Fruit fly (Drosophila melanogaster) whole organism, wandering third instar larva: Measurements from ENCODE around the gene meru.

Source experiments
- Abd-B ChIP-seq: fragments of >200 bp; optimal IDR thresholded peaks from 2 replicates; lab custom pipeline; 2017; ENCODE audit warnings: missing biosample characterization, missing genetic modification characterization
- CG32264 ChIP-seq: fragments of 200-800 bp; sonication (Bioruptor generic); optimal IDR thresholded peaks from 2 replicates; lab custom pipeline; 2016; ENCODE audit warnings: missing biosample characterization, missing genetic modification characterization
- CG9705 ChIP-seq: fragments of 200-800 bp; sonication (Bioruptor generic); optimal IDR thresholded peaks from 2 replicates; lab custom pipeline; 2018; ENCODE audit warnings: missing biosample characterization, mild to moderate bottlenecking, missing genetic modification characterization
- Dfd ChIP-seq: fragments of >200 bp; optimal IDR thresholded peaks from 2 replicates; lab custom pipeline; 2017; ENCODE audit warnings: missing biosample characterization, missing genetic modification characterization
- Dif ChIP-seq: fragments of 200-275, 200-300 bp; sonication (Bioruptor generic); optimal IDR thresholded peaks from 2 replicates; lab custom pipeline; 2018; ENCODE audit warnings: missing biosample characterization, missing genetic modification characterization; ENCODE audit not compliant: partially characterized antibody
- GATAd ChIP-seq: sonication (Bioruptor generic); optimal IDR thresholded peaks from 2 replicates; lab custom pipeline; 2016; ENCODE audit warnings: missing biosample characterization, missing genetic modification characterization
- HLH106 ChIP-seq: fragments of 200-800 bp; optimal IDR thresholded peaks from 3 replicates; lab custom pipeline; 2019; ENCODE audit warnings: missing biosample characterization, mild to moderate bottlenecking, missing genetic modification characterization, moderate library complexity
- Hnf4 ChIP-seq: fragments of 200-800 bp; sonication (Bioruptor generic); optimal IDR thresholded peaks from 2 replicates; lab custom pipeline; 2016; ENCODE audit warnings: missing biosample characterization, mild to moderate bottlenecking, missing genetic modification characterization
- Hr83 ChIP-seq: fragments of 200-300 bp; sonication (Bioruptor generic); optimal IDR thresholded peaks from 2 replicates; lab custom pipeline; 2016; ENCODE audit warnings: missing biosample characterization, mild to moderate bottlenecking, missing genetic modification characterization, moderate library complexity; ENCODE audit not compliant: poor library complexity, severe bottlenecking
- Myc ChIP-seq: fragments of >200 bp; optimal IDR thresholded peaks from 2 replicates; lab custom pipeline; 2017
- N ChIP-seq: fragments of >200 bp; optimal IDR thresholded peaks from 2 replicates; lab custom pipeline; 2018; ENCODE audit warnings: missing biosample characterization, missing external identifiers, missing genetic modification characterization
- OdsH ChIP-seq: fragments of 200-800 bp; sonication (Bioruptor generic); optimal IDR thresholded peaks from 2 replicates; lab custom pipeline; 2016; ENCODE audit warnings: missing biosample characterization, mild to moderate bottlenecking, missing genetic modification characterization
- Sp1 ChIP-seq: fragments of 200-800 bp; sonication (Bioruptor generic); optimal IDR thresholded peaks from 3 replicates; lab custom pipeline; 2019; ENCODE audit warnings: missing biosample characterization, mild to moderate bottlenecking, missing genetic modification characterization, moderate library complexity
- Vsx2 ChIP-seq: fragments of 200-300, 225-300 bp; sonication (Bioruptor generic); optimal IDR thresholded peaks from 2 replicates; lab custom pipeline; 2018; ENCODE audit warnings: missing biosample characterization, missing genetic modification characterization; ENCODE audit not compliant: partially characterized antibody
- br ChIP-seq: fragments of 200-800 bp; sonication (Bioruptor generic); optimal IDR thresholded peaks from 2 replicates; lab custom pipeline; 2016; ENCODE audit warnings: missing biosample characterization, missing genetic modification characterization
- brk ChIP-seq: fragments of 200-800 bp; sonication (Bioruptor generic); optimal IDR thresholded peaks from 2 replicates; lab custom pipeline; 2016; ENCODE audit warnings: missing biosample characterization, mild to moderate bottlenecking, missing genetic modification characterization
- dl ChIP-seq, 2 experiments: fragments of 175-275, 200-275 bp in 1 of 2; fragments of 200-275 bp in 1 of 2; sonication (Bioruptor generic); optimal IDR thresholded peaks; lab custom pipeline; 2018; ENCODE audit warnings: mild to moderate bottlenecking in 2 of 2, missing biosample characterization in 2 of 2, missing genetic modification characterization in 2 of 2, moderate library complexity in 2 of 2; ENCODE audit not compliant: partially characterized antibody in 2 of 2, insufficient read depth in 1 of 2
- dsf ChIP-seq: sonication (Bioruptor generic); optimal IDR thresholded peaks from 2 replicates; lab custom pipeline; 2016; ENCODE audit warnings: missing biosample characterization, missing genetic modification characterization, borderline replicate concordance
- foxo ChIP-seq, 2 experiments: fragments of 200-800 bp; sonication (Bioruptor generic); optimal IDR thresholded peaks; 2 replicates in 1 of 2; 3 replicates in 1 of 2; lab custom pipeline; 2016 to 2017; ENCODE audit warnings: missing biosample characterization in 2 of 2, missing genetic modification characterization in 2 of 2
- fru ChIP-seq: fragments of 200-800 bp; sonication (Bioruptor generic); optimal IDR thresholded peaks from 3 replicates; lab custom pipeline; 2016; ENCODE audit warnings: missing biosample characterization, mild to moderate bottlenecking, missing genetic modification characterization
- h ChIP-seq: fragments of 200-800 bp; sonication (Bioruptor generic); optimal IDR thresholded peaks from 3 replicates; lab custom pipeline; 2016; ENCODE audit warnings: missing biosample characterization, mild to moderate bottlenecking, missing genetic modification characterization
- jim ChIP-seq: fragments of 175-275, 200-325 bp; sonication (Bioruptor generic); optimal IDR thresholded peaks from 2 replicates; lab custom pipeline; 2016; ENCODE audit warnings: missing biosample characterization, mild to moderate bottlenecking, missing genetic modification characterization
- lola ChIP-seq: fragments of >200 bp; optimal IDR thresholded peaks from 2 replicates; lab custom pipeline; 2017; ENCODE audit warnings: missing biosample characterization, missing genetic modification characterization
- pan ChIP-seq: fragments of >200 bp; optimal IDR thresholded peaks from 2 replicates; lab custom pipeline; 2017
- rgr ChIP-seq: fragments of 200-800 bp; sonication (Bioruptor generic); optimal IDR thresholded peaks from 3 replicates; lab custom pipeline; 2016; ENCODE audit warnings: missing biosample characterization, mild to moderate bottlenecking, missing genetic modification characterization
- sage ChIP-seq: fragments of 200-800 bp; sonication (Bioruptor generic); optimal IDR thresholded peaks from 2 replicates; lab custom pipeline; 2016; ENCODE audit warnings: missing biosample characterization, mild to moderate bottlenecking, missing genetic modification characterization
- sv ChIP-seq: fragments of 200-800 bp; sonication (Bioruptor generic); optimal IDR thresholded peaks from 3 replicates; lab custom pipeline; 2016; ENCODE audit warnings: missing biosample characterization, missing genetic modification characterization
- tai ChIP-seq: sonication (Bioruptor generic); optimal IDR thresholded peaks from 2 replicates; lab custom pipeline; 2016; ENCODE audit warnings: missing biosample characterization, missing genetic modification characterization
- usp ChIP-seq: fragments of >200 bp; optimal IDR thresholded peaks from 2 replicates; lab custom pipeline; 2017; ENCODE audit warnings: missing biosample characterization, missing genetic modification characterization
- woc ChIP-seq: sonication (Bioruptor generic); optimal IDR thresholded peaks from 2 replicates; lab custom pipeline; 2016; ENCODE audit warnings: missing biosample characterization, mild to moderate bottlenecking, missing genetic modification characterization

meru gene

DNA sequence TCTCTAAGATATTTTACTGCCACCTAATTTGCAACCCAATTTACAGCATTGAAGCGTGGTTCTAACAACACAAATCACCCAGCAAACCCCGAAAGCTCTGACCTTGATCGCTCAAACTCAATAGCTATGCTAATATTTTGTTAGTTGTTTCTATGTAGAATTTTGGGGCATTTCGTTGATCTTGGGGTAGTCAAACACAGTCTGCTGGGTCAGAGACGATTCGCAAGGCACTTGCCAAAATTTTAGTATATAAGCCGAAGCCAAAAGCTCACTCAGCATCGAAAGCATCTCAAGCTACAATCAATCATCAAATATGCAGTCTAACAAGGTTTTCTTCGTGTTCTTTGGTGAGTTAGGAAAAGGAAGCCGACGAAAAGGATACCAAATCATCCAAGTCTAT is 34.7 kb downstream of the meru start, which contains the start of gene CG13445:
TSS of gene CG13445 (plus strand) at position 301 of the 400 bp plus-strand sequence.
- TF ChIP-seq Dfd = no peak
- TF ChIP-seq sage (GFP tag; lab: Kevin White, UChicago) = no peak
- TF ChIP-seq HLH106 = no peak
- no peak for TF ChIP-seq CG32264 (GFP tag; lab: Kevin White, UChicago)
- no peak for TF ChIP-seq foxo (GFP tag; optimal IDR thresholded peaks at IDR 0.05; lab: Kevin White, UChicago)
- no peak for TF ChIP-seq rgr (GFP tag; lab: Kevin White, UChicago)
- no peak for TF ChIP-seq Vsx2 (GFP tag; lab: Kevin White, UChicago)
- TF ChIP-seq Sp1 (GFP tag; lab: Kevin White, UChicago) = no peak

- peak; percentile 65 for TF ChIP-seq Myc (lab: Kevin White, UChicago)
- no peak for TF ChIP-seq Dfd
- TF ChIP-seq lola (GFP tag; lab: Kevin White, UChicago) = no peak
- no peak for TF ChIP-seq GATAd (GFP tag; lab: Kevin White, UChicago)
Measured at dm6 chr3L:15808667-15809066, 35.2 kb downstream of the meru start.

DNA sequence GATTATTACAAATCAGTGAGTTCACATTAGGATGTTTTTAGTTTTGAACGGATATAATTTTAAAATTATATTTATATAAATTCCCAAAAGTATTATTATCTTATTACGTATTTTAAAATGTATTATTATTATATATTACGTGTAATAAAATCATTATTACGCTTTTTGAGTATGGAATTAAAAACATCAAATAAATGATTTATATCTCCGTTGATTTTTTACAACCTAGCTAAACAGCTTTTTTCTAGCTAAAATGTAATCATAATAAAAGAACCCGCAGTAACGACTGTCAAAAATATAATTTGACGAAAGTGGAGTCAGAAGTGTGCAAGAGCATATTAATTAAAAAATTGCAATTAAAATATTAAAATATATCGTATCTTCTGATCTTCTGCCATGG is 35.8 kb downstream of the meru start, which contains the start of gene CG6244:
TSS of gene CG6244 (plus strand) at position 301 of the 400 bp plus-strand sequence.
- no peak for TF ChIP-seq Abd-B (GFP tag; lab: Kevin White, UChicago)
- no peak for TF ChIP-seq OdsH (GFP tag; lab: Kevin White, UChicago)
- no peak for TF ChIP-seq br (GFP tag; lab: Kevin White, UChicago)
- TF ChIP-seq Dfd = no peak
- TF ChIP-seq Hnf4 (GFP tag; lab: Kevin White, UChicago) = no peak
- TF ChIP-seq dl (GFP tag; optimal IDR thresholded peaks at IDR 0.05; lab: Kevin White, UChicago; ENCODE audit: insufficient read depth in 1 of 2, partially characterized antibody in 2 of 2) = no peak
- TF ChIP-seq usp = no peak
- TF ChIP-seq tai (GFP tag; lab: Kevin White, UChicago) = no peak
- TF ChIP-seq GATAd (GFP tag; lab: Kevin White, UChicago) = no peak
- TF ChIP-seq jim (GFP tag; lab: Kevin White, UChicago) = no peak
- TF ChIP-seq CG32264 (GFP tag; lab: Kevin White, UChicago) = no peak
- TF ChIP-seq fru (GFP tag; lab: Kevin White, UChicago) = no peak
- no peak for TF ChIP-seq Sp1 (GFP tag; lab: Kevin White, UChicago)
- TF ChIP-seq N (GFP tag; lab: Kevin White, UChicago) = no peak
- no peak for TF ChIP-seq Myc (lab: Kevin White, UChicago)
- no peak for TF ChIP-seq h (GFP tag; lab: Kevin White, UChicago)
- TF ChIP-seq, all 38 proteins: peak for 0

DNA sequence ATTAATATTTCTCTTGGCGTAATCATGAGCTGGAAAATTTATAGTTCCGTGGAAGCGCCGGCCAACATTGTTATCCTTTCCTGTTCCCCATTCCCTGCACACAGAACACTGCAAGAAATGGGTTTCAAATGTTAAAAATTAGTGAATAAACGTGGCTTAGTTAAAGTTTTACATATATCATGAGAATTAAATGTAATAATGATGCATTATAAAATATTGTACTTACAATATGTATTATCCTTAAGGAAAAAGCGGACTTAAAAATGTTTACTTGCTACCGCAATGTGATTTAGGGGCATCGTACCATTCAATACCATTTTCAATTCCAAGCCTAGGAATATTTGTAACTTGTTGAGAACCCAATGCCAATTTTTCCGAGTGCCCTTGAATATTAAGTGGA is 41.2 kb downstream of the meru start:
- TF ChIP-seq brk (GFP tag; lab: Kevin White, UChicago) (no peak), Hr83 (GFP tag; lab: Kevin White, UChicago) (no peak), CG32264 (GFP tag; lab: Kevin White, UChicago) (no peak), lola (GFP tag; lab: Kevin White, UChicago) (no peak), pan (lab: Kevin White, UChicago) (no peak), h (GFP tag; lab: Kevin White, UChicago) (no peak), usp (no peak), CG9705 (GFP tag; lab: Kevin White, UChicago) (no peak), dl (GFP tag; optimal IDR thresholded peaks at IDR 0.05; lab: Kevin White, UChicago; ENCODE audit: insufficient read depth in 1 of 2, partially characterized antibody in 2 of 2) (no peak), rgr (GFP tag; lab: Kevin White, UChicago) (no peak), dsf (GFP tag; lab: Kevin White, UChicago) (no peak), Dif (no peak), HLH106 (no peak), jim (GFP tag; lab: Kevin White, UChicago) (no peak), woc (GFP tag; lab: Kevin White, UChicago) (no peak), foxo (GFP tag; optimal IDR thresholded peaks at IDR 0.05; lab: Kevin White, UChicago) (no peak), tai (GFP tag; lab: Kevin White, UChicago) (no peak), sv (GFP tag; lab: Kevin White, UChicago) (no peak), N (GFP tag; lab: Kevin White, UChicago) (no peak)

DNA sequence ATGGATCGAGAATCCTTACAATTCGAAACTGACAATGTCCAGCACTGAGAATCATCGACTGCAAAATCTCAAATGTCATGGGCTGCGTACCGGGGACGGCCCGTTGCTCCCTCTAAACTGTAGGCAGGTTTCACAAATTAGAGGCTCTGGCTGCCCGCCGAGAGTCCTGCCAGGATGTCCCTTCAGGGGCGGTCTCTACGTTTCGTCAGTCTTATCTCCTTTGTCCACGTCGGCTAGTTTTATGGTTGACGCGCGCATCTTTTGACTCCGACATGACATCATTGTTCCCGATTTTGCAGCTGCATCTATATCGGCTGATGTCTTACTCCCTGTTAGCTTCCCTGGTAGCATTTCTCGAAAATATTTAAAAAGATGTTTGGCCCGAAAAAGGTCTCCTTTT is 41.7 kb downstream of the meru start:
- no peak for TF ChIP-seq pan (lab: Kevin White, UChicago)
- TF ChIP-seq Myc (lab: Kevin White, UChicago) = no peak
- no peak for TF ChIP-seq Vsx2 (GFP tag; lab: Kevin White, UChicago)
